Worm (Caenorhabditis elegans) whole organism, midembryonic: Measurements from ENCODE around the gene T24E12.1.

Experiments used
- T22C8.4 ChIP-seq: fragments of 200-800 bp; sonication (Bioruptor generic); IDR thresholded peaks from 2 replicates; pipeline ENCODE4 v1.3.6; 2022; ENCODE audit warnings: missing genetic modification characterization, missing compliant biosample characterization
- cog-1 ChIP-seq: sonication (generic microtip); optimal IDR thresholded peaks from 2 replicates; lab custom pipeline; 2016; ENCODE audit warnings: missing genetic modification characterization, missing compliant biosample characterization
- flt-1 ChIP-seq: fragments of 200-800 bp; sonication (Bioruptor generic); IDR thresholded peaks from 2 replicates; pipeline ENCODE4 v1.3.6; 2022; ENCODE audit warnings: missing genetic modification characterization, missing compliant biosample characterization
- klf-2 ChIP-seq: fragments of 200-800 bp; sonication (Bioruptor generic); conservative IDR thresholded peaks from 2 replicates; pipeline ENCODE4 v1.3.6; 2022; ENCODE audit warnings: missing genetic modification reagents, missing genetic modification characterization, missing compliant biosample characterization
- med-1 ChIP-seq: sonication (generic microtip); optimal IDR thresholded peaks from 2 replicates; lab custom pipeline; 2017; ENCODE audit warnings: missing genetic modification characterization, mild to moderate bottlenecking, missing compliant biosample characterization, antibody characterized with exemption, missing genetic modification reagents; ENCODE audit not compliant: insufficient read depth
- ref-1 ChIP-seq: fragments of 200-800 bp; sonication (Bioruptor generic); conservative IDR thresholded peaks from 2 replicates; pipeline ENCODE4 v1.3.6; 2022; ENCODE audit warnings: missing genetic modification reagents, missing genetic modification characterization, missing compliant biosample characterization
- tab-1 ChIP-seq: fragments of 200-800 bp; sonication (Bioruptor generic); IDR thresholded peaks from 2 replicates; pipeline ENCODE4 v1.3.6; 2022; ENCODE audit warnings: missing genetic modification characterization, missing compliant biosample characterization
- ztf-23 ChIP-seq: fragments of 200-800 bp; sonication (Bioruptor generic); IDR thresholded peaks from 2 replicates; pipeline ENCODE4 v1.3.6; 2022; ENCODE audit warnings: missing genetic modification reagents, missing genetic modification characterization, missing compliant biosample characterization
- ztf-29 ChIP-seq: fragments of 200-800 bp; sonication (Bioruptor generic); IDR thresholded peaks from 2 replicates; pipeline ENCODE4 v1.3.6; 2022; ENCODE audit warnings: missing genetic modification reagents, missing genetic modification characterization, missing compliant biosample characterization

ce11 chrII:3787151-3787550 lies 1.8 kb downstream of the T24E12.1 start, which contains the start of gene T24E12.13:
- TF ChIP-seq flt-1 (GFP tag; lab: Robert Waterston, UW): no peak
- TF ChIP-seq tab-1 (GFP tag; lab: Robert Waterston, UW): no peak
- no peak for TF ChIP-seq klf-2 (GFP tag; lab: Robert Waterston, UW)
- no peak for TF ChIP-seq med-1 (GFP tag; lab: Kevin White, UChicago)
- no peak for TF ChIP-seq ref-1
- no peak for TF ChIP-seq cog-1 (tag; lab: Kevin White, UChicago)
- TF ChIP-seq T22C8.4 (GFP tag; lab: Robert Waterston, UW): no peak
- no peak for TF ChIP-seq ztf-23
- TF ChIP-seq ztf-29: no peak
